Worm (Caenorhabditis elegans): ENCODE measurements around the gene acp-5.
A peak's percentile ranks its signal among the peaks of the same experiment; 100 is the strongest.

acp-5 gene

ce11 chrX:5834581-5835481, 5.6 kb downstream of the acp-5 start, which contains the start of gene F13D11.4:
F13D11.4 (minus strand) TSS chrX:5834805.
- TF ChIP-seq nhr-28 (tag; optimal IDR thresholded peaks at IDR 0.05) (peak; percentile 49), mep-1 (tag; optimal IDR thresholded peaks at IDR 0.05) (no peak), tra-1 (GFP tag; IDR thresholded peaks at IDR 0.05) (no peak), pha-4 (GFP tag; IDR thresholded peaks at IDR 0.05) (no peak), pha-4 (tag; optimal IDR thresholded peaks at IDR 0.05) (no peak), mdl-1 (tag; optimal IDR thresholded peaks at IDR 0.05) (peak in 1 of 2 experiments; percentile 10), pqm-1 (tag; optimal IDR thresholded peaks at IDR 0.05) (no peak), F26F4.8 (GFP tag; conservative IDR thresholded peaks at IDR 0.05) (no peak), unc-62 (GFP tag; optimal IDR thresholded peaks at IDR 0.05 in 1 of 2) (peak in 1 of 2 experiments; percentile 80), unc-62 (tag; optimal IDR thresholded peaks at IDR 0.05) (no peak), hlh-11 (tag; optimal IDR thresholded peaks at IDR 0.05) (peak; percentile 50), F44E2.7 (GFP tag; IDR thresholded peaks at IDR 0.05) (no peak), mxl-3 (GFP tag; optimal IDR thresholded peaks at IDR 0.05) (peak; percentile 22), hif-1 (tag; optimal IDR thresholded peaks at IDR 0.05) (no peak), daf-16 (GFP tag; optimal IDR thresholded peaks at IDR 0.05) (no peak), daf-16 (tag; optimal IDR thresholded peaks at IDR 0.05) (peak; percentile 95), zag-1 (tag; optimal IDR thresholded peaks at IDR 0.05) (no peak)

- TF ChIP-seq nhr-28 (tag; optimal IDR thresholded peaks at IDR 0.05) (no peak), lin-29 (GFP tag; IDR thresholded peaks at IDR 0.05) (no peak), nhr-10 (tag; optimal IDR thresholded peaks at IDR 0.05) (no peak), php-3 (GFP tag; IDR thresholded peaks at IDR 0.05) (no peak), egl-43 (GFP tag; IDR thresholded peaks at IDR 0.05) (no peak), arid-1 (GFP tag; conservative IDR thresholded peaks at IDR 0.05) (no peak), F37D6.2 (tag; optimal IDR thresholded peaks at IDR 0.05) (no peak), madf-5 (GFP tag; IDR thresholded peaks at IDR 0.05) (no peak), Y75B8A.6 (GFP tag; IDR thresholded peaks at IDR 0.05) (no peak)
Measured at ce11 chrX:5836527-5836926, 7.3 kb downstream of the acp-5 start.

DNA sequence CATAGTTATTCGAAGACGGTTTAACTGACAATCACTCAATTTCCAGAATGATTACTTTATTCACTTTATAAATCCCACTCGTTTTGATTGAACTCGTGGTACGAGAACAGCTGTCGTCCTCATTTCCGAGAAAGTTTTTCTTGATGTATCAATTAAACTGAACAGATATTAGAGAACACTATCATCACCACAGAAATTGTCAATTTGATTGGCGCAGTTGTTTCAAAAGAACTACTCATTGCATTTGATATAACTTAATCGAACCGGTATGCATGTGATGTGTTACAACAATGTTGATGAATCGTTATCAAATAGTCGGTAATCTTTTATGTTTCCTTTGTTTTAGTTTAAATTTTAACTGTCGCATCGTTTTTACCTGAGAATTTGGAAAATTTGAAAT, 7.8 kb downstream of the acp-5 start:
- TF ChIP-seq nhr-28 (tag; optimal IDR thresholded peaks at IDR 0.05) (peak; percentile 51), fkh-10 (GFP tag; optimal IDR thresholded peaks at IDR 0.05) (no peak), zip-2 (tag; optimal IDR thresholded peaks at IDR 0.05) (no peak), lin-15B (tag; optimal IDR thresholded peaks at IDR 0.05) (no peak), madf-9 (GFP tag; conservative IDR thresholded peaks at IDR 0.05) (no peak), dmd-6 (GFP tag; IDR thresholded peaks at IDR 0.05) (peak; percentile 31; the same call in 1 of the 2 replicates), aha-1 (tag) (peak; percentile 60), F49E8.2 (tag; optimal IDR thresholded peaks at IDR 0.05; ENCODE audit: borderline replicate concordance) (no peak), lsy-2 (tag; optimal IDR thresholded peaks at IDR 0.05) (peak in 1 of 2 experiments; percentile 50), nhr-11 (tag; optimal IDR thresholded peaks at IDR 0.05) (peak; percentile 63), nhr-48 (tag; optimal IDR thresholded peaks at IDR 0.05) (no peak), hlh-30 (tag; optimal IDR thresholded peaks at IDR 0.05; ENCODE audit: insufficient read depth) (peak; percentile 61), mdl-1 (tag; optimal IDR thresholded peaks at IDR 0.05) (peak in 1 of 2 experiments; percentile 12), snpc-4 (tag; optimal IDR thresholded peaks at IDR 0.05) (no peak), daf-19 (GFP tag; conservative IDR thresholded peaks at IDR 0.05) (no peak), Y48G9A.11 (GFP tag; IDR thresholded peaks at IDR 0.05) (no peak), tra-1 (GFP tag; IDR thresholded peaks at IDR 0.05) (no peak), nhr-10 (tag; optimal IDR thresholded peaks at IDR 0.05) (no peak), ceh-82 (tag; optimal IDR thresholded peaks at IDR 0.05) (no peak), F26F4.8 (GFP tag; conservative IDR thresholded peaks at IDR 0.05) (no peak), nhr-111 (GFP tag; optimal IDR thresholded peaks at IDR 0.05) (no peak), hif-1 (tag; optimal IDR thresholded peaks at IDR 0.05) (no peak), skn-1 (tag; optimal IDR thresholded peaks at IDR 0.05) (no peak), unc-62 (GFP tag; optimal IDR thresholded peaks at IDR 0.05 in 1 of 2) (peak in 1 of 2 experiments; percentile 97), unc-62 (tag; optimal IDR thresholded peaks at IDR 0.05) (no peak), hlh-11 (tag; optimal IDR thresholded peaks at IDR 0.05) (peak; percentile 67), Y75B8A.6 (GFP tag; IDR thresholded peaks at IDR 0.05) (no peak), daf-16 (GFP tag; optimal IDR thresholded peaks at IDR 0.05) (peak in 1 of 2 experiments; percentile 58), daf-16 (tag; optimal IDR thresholded peaks at IDR 0.05) (no peak), ceh-28 (tag; optimal IDR thresholded peaks at IDR 0.05) (no peak), daf-12 (tag; optimal IDR thresholded peaks at IDR 0.05) (no peak), lim-7 (GFP tag; IDR thresholded peaks at IDR 0.05) (no peak), mxl-3 (GFP tag; optimal IDR thresholded peaks at IDR 0.05) (peak; percentile 27)

Data from whole organism, L4 larva.